Worm (Caenorhabditis elegans) whole organism, L4/young adult: Measurements from ENCODE around the gene F56D2.3.
A peak's percentile ranks its signal among the peaks of the same experiment; 100 is the strongest.

Experiments
- W03F9.2 ChIP-seq: fragments of 150-350 bp; optimal IDR thresholded peaks from 2 replicates; lab custom pipeline; 2014; ENCODE audit warnings: missing biosample characterization, missing genetic modification characterization
- dao-5 ChIP-seq: sonication (generic microtip); optimal IDR thresholded peaks from 2 replicates; lab custom pipeline; 2016; ENCODE audit warnings: missing genotype, missing genetic modification characterization, moderate library complexity, missing compliant biosample characterization
- him-1 ChIP-seq: sonication (generic microtip); optimal IDR thresholded peaks from 2 replicates; lab custom pipeline; 2016; ENCODE audit warnings: missing genotype, missing genetic modification reagents, missing genetic modification characterization, missing compliant biosample characterization

F56D2.3 gene

DNA sequence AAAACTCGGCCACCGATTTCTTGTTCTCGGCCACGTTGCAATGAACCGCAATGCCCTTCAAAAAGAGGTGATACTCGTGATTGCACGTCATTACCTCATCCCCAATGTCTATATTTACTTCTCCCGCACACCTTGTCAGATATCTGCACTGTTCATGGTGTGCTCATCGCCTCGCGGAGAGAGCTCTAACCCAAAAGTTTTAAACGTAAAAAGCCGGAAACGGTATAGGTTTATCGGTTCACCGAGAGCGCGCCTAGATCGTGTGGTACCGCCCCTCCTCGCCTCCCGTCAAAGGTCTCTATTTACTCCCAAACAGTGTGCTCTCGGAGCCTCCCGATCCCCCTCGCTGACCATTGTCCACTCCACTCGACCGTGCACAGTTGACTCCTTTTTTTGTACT lies at the start of gene F56D2.3:
Gene F56D2.3 (plus strand): TSS at position 301 of the 400 bp plus-strand sequence.
- no peak for TF ChIP-seq W03F9.2 (tag; lab: Kevin White, UChicago)
- TF ChIP-seq him-1 = no peak
- TF ChIP-seq dao-5 = no peak

DNA sequence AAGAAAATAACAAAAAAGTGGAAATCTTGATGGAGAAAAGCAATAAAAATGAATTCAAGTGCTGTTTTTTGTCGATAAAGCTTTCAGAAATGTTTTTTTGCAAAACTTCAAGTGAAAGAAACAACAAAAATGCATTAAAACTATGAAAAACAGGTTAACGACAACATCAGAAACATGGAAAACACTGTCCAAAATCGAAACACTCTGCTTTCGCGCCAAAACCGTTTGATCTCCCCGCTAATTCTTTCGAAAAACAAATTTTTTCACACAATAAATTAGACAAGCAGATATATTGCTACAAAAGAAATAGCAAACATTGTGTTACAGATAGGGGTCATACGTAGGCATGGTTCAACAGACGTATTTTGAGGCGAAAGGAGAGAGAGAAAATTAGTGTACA lies 43.0 kb upstream of the F56D2.3 start:
- no peak for TF ChIP-seq him-1
- no peak for TF ChIP-seq W03F9.2 (tag; lab: Kevin White, UChicago)
- TF ChIP-seq dao-5 = no peak

DNA sequence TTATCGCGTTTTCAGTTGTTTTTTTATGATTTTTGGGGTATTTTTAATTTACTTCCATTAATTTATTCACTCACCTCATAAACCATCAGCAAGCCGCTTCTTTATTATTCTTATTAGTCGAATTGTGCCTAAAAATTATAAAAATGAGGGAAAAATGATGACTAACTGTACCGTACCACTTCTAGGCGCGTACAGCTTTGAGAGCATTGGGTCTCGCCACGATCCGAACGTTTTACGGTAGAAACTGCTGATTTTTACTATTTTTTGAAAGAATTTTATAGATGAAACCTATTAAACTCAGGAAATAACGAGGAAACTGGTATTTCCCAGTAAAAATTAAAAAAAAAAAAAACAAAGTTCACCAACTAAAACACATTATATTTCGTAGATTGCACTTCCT lies 41.7 kb upstream of the F56D2.3 start, which contains the start of gene D1044.6:
Gene D1044.6 (minus strand): TSS at position 128 of the 400 bp plus-strand sequence.
- TF ChIP-seq W03F9.2 (tag; lab: Kevin White, UChicago) = peak; percentile 19
- no peak for TF ChIP-seq him-1
- no peak for TF ChIP-seq dao-5

DNA sequence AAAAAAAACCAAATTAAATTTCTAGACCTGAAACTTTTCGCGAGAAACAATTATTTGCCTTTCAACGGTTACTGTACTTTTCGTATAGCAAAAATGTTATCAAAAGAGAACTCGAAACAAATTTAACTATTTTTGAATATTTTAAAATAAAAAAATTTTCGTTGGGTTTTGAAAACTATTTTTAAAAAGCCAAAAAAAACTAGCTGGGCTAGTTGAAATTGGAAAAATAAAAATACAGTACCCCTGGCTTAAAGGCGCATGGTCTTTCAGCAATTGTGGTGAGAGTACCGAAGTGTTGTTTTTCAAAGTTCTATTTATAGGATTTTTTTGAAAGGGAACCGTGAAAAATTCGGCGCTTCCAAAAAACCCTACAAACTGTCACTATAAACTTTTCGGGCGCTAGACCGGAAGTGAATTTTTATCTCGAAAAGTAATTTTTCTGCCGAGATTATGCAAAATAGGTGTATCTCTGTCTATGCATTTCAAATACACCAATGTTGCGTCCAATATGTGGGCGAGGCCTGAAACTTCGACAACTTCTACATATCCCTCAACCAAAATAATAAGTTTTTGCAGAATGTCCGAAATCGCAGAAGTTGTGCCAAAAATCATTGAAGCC lies 40.9 kb upstream of the F56D2.3 start, which contains the start of gene D1044.1:
Gene D1044.1 (plus strand): TSS at position 569 of the 619 bp plus-strand sequence.
- TF ChIP-seq dao-5 (no peak), W03F9.2 (tag; lab: Kevin White, UChicago) (no peak), him-1 (no peak)

DNA sequence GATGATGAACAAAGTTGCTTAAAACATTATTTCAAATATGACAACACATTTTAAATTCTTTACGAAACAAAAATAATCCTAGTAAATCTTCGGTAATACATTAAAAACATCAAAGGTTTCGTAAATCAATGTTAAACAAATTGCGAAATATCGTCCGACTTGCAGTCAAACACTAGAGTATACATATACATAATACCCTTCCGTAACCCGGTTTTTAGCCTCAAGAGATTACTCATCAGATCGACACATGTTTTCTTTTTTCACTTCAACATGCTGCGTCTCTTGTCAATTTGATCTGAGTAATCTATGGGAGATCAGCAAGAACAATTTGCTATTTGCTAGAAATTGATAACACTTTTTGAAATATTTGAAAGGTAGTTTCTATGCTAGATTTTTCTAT lies 38.4 kb upstream of the F56D2.3 start:
- TF ChIP-seq dao-5 = no peak
- TF ChIP-seq W03F9.2 (tag; lab: Kevin White, UChicago) = no peak
- TF ChIP-seq him-1 = no peak

DNA sequence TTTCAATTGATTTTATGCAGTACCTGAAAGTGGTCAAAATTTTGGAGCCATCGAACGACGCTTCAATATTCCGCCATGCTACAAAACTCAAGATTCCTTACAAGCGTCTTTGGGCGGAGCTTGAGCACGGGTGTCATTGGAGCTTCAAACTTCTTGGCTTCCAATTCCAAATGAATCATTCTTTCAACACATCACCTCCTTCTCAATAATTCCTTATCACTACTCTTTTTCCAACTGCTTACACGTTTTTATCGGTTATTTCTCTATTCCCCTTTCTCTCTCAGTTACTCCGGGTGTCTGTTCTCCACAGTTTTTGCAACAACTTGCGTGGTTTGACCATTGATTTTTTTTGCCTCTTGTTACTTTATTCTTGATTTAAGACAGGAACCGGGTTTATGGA lies 38.0 kb upstream of the F56D2.3 start, which contains the start of gene F09F7.5:
Gene F09F7.5 (plus strand): TSS at position 258 of the 400 bp plus-strand sequence.
- TF ChIP-seq W03F9.2 (tag; lab: Kevin White, UChicago) (no peak), dao-5 (no peak), him-1 (no peak)

DNA sequence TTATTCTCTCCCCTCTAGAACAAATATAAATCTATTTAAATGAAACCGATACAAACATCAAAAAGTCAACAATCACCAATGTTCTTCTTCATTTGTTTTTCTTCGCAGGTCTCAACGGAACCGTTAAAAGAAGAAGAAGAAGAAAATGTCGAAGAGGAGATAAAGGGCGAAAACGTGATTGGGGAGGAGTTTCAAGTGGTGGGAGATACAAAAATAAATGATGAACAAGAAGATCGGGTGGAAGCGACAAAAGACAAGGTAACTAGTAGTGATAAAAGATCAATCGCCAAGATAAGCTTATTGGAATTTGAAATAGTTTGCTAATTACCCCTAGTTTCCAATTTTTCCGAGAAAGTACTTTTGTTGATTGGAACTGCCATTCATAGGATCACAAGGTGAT lies 34.6 kb upstream of the F56D2.3 start:
- TF ChIP-seq W03F9.2 (tag; lab: Kevin White, UChicago) (no peak), him-1 (no peak), dao-5 (no peak)

DNA sequence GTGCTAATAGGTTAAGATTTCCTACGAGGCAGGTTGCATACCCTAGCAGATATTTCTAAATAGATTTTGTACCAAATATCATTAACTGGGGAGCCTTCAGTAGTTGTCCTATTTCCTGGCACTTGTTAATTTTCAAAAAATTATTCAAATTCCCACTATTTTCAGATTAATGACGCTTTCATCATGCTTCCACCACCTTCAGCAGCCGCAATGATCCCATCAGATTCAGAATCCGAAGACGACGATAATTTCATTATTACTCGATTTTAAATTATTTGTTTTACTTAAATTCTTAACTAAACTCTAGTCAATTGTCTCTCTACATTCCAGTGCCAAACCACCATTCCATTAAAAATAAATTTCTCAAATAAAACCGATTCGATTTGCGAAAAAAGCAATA lies 33.9 kb upstream of the F56D2.3 start:
- TF ChIP-seq W03F9.2 (tag; lab: Kevin White, UChicago) (no peak), dao-5 (no peak), him-1 (no peak)

DNA sequence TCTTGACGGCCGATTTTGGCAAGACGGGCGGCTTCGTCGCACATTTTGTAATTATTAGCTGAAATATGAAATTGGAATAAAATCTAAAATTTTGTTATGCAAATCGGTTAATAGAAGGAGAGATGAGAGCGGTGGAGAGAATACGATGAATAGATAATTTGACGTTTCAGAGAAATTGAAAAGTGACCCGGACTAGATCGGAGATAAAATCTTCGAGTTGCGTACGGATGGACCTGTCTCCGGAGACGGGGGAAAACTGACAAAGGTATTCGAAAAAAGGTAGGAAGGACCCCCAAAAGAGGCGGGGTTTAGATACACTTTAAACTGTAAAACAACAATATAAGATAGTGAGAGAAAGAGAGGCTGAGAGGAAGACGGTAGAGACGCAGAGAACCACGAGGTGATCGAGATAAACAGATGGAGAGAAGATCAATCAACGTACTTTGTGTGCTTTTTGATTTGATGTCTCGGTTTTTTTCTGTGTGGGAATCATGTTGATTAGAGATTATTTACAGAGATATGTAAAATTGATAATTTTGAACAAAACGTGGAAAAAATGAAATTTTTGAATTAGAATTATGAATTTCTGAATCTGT lies 32.6 kb upstream of the F56D2.3 start, which contains the start of gene F09F7.6:
Gene F09F7.6 (minus strand): TSS at position 64 of the 596 bp plus-strand sequence.
- TF ChIP-seq W03F9.2 (tag; lab: Kevin White, UChicago) (peak; percentile 25), dao-5 (no peak)

DNA sequence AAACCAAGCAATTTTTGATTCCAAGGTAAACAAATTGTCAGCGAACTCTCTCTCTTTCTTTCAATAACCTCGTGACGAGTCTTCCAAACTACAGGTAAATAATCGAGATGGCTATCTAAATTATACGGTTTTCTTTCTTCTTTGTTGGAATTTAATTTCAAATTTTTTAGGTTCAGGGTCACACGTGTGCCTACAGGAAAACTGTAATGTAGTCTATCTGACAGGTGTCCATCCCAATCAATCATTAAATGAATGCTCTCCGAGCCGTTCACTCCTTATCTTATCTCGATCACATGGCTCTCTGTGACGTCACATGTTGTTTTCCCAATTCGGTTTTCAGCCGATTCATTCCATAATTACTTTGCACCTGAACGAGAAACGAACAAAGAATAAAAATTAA lies 31.6 kb upstream of the F56D2.3 start:
- TF ChIP-seq dao-5 (no peak), him-1 (no peak), W03F9.2 (tag; lab: Kevin White, UChicago) (no peak)

DNA sequence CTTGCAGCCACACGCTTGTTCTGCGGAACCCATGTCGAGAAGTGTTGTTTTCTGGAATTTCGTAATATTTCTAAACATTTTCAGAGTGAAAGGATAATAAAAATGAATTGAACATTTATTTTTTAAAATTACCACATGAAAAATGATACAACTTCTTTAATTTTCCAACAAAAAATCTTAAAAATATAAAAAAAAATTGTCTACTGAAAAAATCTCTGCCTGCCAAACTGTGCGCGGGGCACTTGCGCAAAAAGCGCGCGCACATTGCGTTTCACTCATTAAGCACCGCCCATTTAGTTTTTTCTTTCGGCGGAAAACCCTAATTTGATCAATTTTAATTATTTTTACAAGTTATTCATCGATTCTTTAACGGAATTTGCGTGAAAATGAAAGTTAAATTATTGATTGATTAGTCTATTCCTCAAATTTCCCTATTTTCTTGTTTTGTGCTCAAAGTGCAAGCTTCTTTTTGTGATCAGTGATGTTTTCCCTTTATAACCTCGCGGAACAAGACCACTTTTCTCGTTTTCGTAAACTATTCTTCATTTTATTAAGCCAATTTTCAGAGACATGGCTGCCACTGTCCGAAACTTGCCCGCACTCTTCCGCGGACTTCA lies 29.8 kb upstream of the F56D2.3 start, which contains the start of the genes nmad-1 and hach-1:
Gene nmad-1 (minus strand): TSS at position 51 of the 617 bp plus-strand sequence.
Gene hach-1 (plus strand): TSS at position 567 of the 617 bp plus-strand sequence.
- TF ChIP-seq dao-5 (peak; percentile 11), him-1 (no peak), W03F9.2 (tag; lab: Kevin White, UChicago) (peak; percentile 95)

DNA sequence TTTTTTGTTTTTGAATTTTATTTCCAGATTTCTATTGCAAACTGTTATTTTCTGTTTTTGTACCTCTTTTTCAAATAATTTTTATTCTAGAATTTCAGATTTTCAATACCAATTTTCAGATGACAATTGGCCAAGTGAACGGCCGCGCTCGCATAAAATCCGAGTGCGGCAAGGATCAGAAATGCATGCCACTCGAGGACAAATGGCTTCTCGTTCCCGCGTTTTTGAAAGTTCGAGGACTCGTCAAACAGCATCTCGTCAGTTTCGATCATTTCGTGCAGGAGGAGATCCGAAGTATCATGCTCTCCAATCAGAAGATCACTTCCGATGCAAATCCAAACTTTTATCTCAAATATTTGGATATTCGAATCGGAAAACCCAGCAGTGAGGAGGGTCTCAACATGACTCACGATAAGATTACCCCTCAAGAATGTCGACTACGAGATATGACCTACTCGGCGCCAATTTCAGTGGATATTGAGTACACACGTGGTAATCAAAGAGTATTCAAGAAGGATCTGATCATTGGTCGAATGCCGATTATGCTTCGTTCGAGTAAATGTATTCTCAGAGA lies 27.4 kb upstream of the F56D2.3 start, which contains the start of gene rpc-2:
Gene rpc-2 (plus strand): TSS at position 120 of the 574 bp plus-strand sequence.
- no peak for TF ChIP-seq him-1
- no peak for TF ChIP-seq dao-5
- no peak for TF ChIP-seq W03F9.2 (tag; lab: Kevin White, UChicago)

DNA sequence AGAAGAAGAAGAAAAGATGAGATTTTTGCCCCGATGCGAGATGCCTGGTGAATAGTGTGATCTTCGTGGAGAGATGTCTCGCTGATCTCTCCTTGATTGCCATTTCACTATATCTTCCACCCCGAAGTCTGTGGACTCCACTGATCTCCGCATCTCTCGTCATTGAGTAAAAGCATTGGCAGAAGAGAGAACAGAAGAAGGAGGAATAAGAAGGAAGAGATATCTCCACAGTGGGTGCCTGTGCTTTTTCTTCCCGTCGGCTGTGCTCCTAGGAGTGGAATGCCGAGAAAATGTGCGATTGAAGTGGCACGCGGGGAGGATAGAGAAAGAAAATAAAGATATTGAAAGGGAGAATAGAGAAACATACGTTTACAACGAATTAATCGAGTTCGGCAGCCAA lies 21.1 kb upstream of the F56D2.3 start:
- TF ChIP-seq dao-5 (no peak), W03F9.2 (tag; lab: Kevin White, UChicago) (no peak), him-1 (no peak)

DNA sequence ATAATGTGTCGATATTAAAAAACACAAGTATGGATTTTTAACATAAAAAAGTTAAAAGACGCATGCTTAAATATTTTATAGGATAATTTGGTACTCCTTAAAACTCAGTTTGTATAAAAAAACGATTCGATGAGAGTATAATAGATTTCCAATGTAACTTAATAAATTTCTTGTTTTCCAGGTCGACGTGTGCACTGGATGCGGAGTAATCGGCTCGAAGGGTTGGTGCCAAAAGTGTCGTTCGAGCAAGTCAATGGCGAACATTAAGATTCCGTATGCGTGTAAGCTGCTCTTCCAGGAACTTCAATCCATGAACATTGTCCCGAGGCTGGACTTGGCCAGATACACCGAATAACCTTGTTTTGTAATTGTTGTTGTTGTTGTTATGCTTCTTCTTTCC lies 20.4 kb upstream of the F56D2.3 start:
- no peak for TF ChIP-seq dao-5
- TF ChIP-seq W03F9.2 (tag; lab: Kevin White, UChicago) = no peak
